Worm (Caenorhabditis elegans) whole organism, L4 larva: Measurements from ENCODE around the gene Y39A1A.24.

Source experiments
- F10B5.3 ChIP-seq: sonication (generic microtip); optimal IDR thresholded peaks from 2 replicates; lab custom pipeline; 2016; ENCODE audit warnings: mild to moderate bottlenecking, missing genetic modification characterization, missing compliant biosample characterization
- F26F4.8 ChIP-seq: fragments of 200-800 bp; sonication (Bioruptor generic); conservative IDR thresholded peaks from 2 replicates; pipeline ENCODE4 v1.3.6; 2022; ENCODE audit warnings: missing genetic modification characterization, missing compliant biosample characterization
- T26A8.4 ChIP-seq: fragments of 200-800 bp; sonication (Bioruptor generic); IDR thresholded peaks from 2 replicates; pipeline ENCODE4 v1.3.6; 2022; ENCODE audit warnings: missing genetic modification characterization, missing compliant biosample characterization
- aha-1 ChIP-seq: fragments of 150-350 bp; peaks from one replicate; lab custom pipeline; 2014; ENCODE audit warnings: missing biosample characterization, missing genetic modification characterization
- cey-2 ChIP-seq: sonication (generic microtip); optimal IDR thresholded peaks from 3 replicates; lab custom pipeline; 2017; ENCODE audit warnings: missing genetic modification characterization, mild to moderate bottlenecking, missing compliant biosample characterization, antibody characterized with exemption, borderline replicate concordance; ENCODE audit not compliant: insufficient read depth
- daf-12 ChIP-seq: fragments of 150-350 bp; optimal IDR thresholded peaks from 2 replicates; lab custom pipeline; 2014; ENCODE audit warnings: missing biosample characterization, missing genetic modification reagents, missing genetic modification characterization
- daf-16 ChIP-seq, 3 experiments: sonication (generic microtip); optimal IDR thresholded peaks; 2 replicates each; lab custom pipeline; 2016 to 2017; ENCODE audit warnings: missing genetic modification characterization in 3 of 3, missing genetic modification reagents in 3 of 3, mild to moderate bottlenecking in 2 of 3, missing compliant biosample characterization in 2 of 3, missing biosample characterization in 1 of 3, moderate library complexity in 1 of 3
- dmd-6 ChIP-seq: fragments of 200-800 bp; sonication (Bioruptor generic); IDR thresholded peaks from 2 replicates; pipeline ENCODE4 v1.3.6; 2022; ENCODE audit warnings: missing genetic modification reagents, missing genetic modification characterization, missing compliant biosample characterization
- dpl-1 ChIP-seq: fragments of 150-350 bp; optimal IDR thresholded peaks from 2 replicates; lab custom pipeline; 2014; ENCODE audit warnings: missing biosample characterization, missing genetic modification reagents, missing genetic modification characterization
- duxl-1 ChIP-seq: sonication (generic microtip); optimal IDR thresholded peaks from 2 replicates; lab custom pipeline; 2016; ENCODE audit warnings: mild to moderate bottlenecking, missing genetic modification characterization, moderate library complexity, missing compliant biosample characterization; ENCODE audit not compliant: poor library complexity
- dve-1 ChIP-seq: sonication (generic microtip); optimal IDR thresholded peaks from 2 replicates; lab custom pipeline; 2017; ENCODE audit warnings: antibody characterized with exemption, mild to moderate bottlenecking, missing genetic modification characterization, missing compliant biosample characterization; ENCODE audit not compliant: insufficient read depth
- hlh-30 ChIP-seq: sonication (generic microtip); optimal IDR thresholded peaks from 2 replicates; lab custom pipeline; 2017; ENCODE audit warnings: antibody characterized with exemption, mild to moderate bottlenecking, missing genetic modification characterization, missing compliant biosample characterization; ENCODE audit not compliant: insufficient read depth
- hmg-1.1 ChIP-seq: fragments of 200-800 bp; sonication (Bioruptor generic); IDR thresholded peaks from 2 replicates; pipeline ENCODE4 v1.3.6; 2022; ENCODE audit warnings: missing genetic modification reagents, missing genetic modification characterization, missing compliant biosample characterization
- lim-7 ChIP-seq: fragments of 200-800 bp; sonication (Bioruptor generic); IDR thresholded peaks from 2 replicates; pipeline ENCODE4 v1.3.6; 2022; ENCODE audit warnings: missing genetic modification characterization, missing compliant biosample characterization
- lin-1 ChIP-seq: fragments of 200-800 bp; sonication (Bioruptor generic); IDR thresholded peaks from 2 replicates; pipeline ENCODE4 v1.3.6; 2022; ENCODE audit warnings: missing genetic modification reagents, missing genetic modification characterization, missing compliant biosample characterization
- lin-38 ChIP-seq: fragments of 200-800 bp; sonication (Bioruptor generic); IDR thresholded peaks from 2 replicates; pipeline ENCODE4 v1.3.6; 2022; ENCODE audit warnings: missing genetic modification reagents, missing genetic modification characterization, missing compliant biosample characterization
- lsy-2 ChIP-seq, 2 experiments: fragments of 150-350 bp in 1 of 2; sonication (generic microtip) in 1 of 2; optimal IDR thresholded peaks; 2 replicates each; lab custom pipeline; 2014 to 2017; ENCODE audit warnings: missing biosample characterization in 2 of 2, missing genetic modification characterization in 2 of 2
- madf-5 ChIP-seq, 2 experiments: fragments of 200-800 bp; sonication (Bioruptor generic); IDR thresholded peaks; 2 replicates each; pipeline ENCODE4 v1.3.6; 2022; ENCODE audit warnings: missing compliant biosample characterization in 2 of 2, missing genetic modification characterization in 2 of 2
- mdt-29 ChIP-seq: fragments of 200-800 bp; sonication (Bioruptor generic); IDR thresholded peaks from 2 replicates; pipeline ENCODE4 v1.3.6; 2022; ENCODE audit warnings: missing genetic modification reagents, missing genetic modification characterization, missing compliant biosample characterization
- mep-1 ChIP-seq: fragments of 150-350 bp; sonication (generic microtip); optimal IDR thresholded peaks from 3 replicates; lab custom pipeline; 2014; ENCODE audit warnings: missing biosample characterization, missing genetic modification characterization
- mes-2 ChIP-seq: sonication (generic microtip); optimal IDR thresholded peaks from 2 replicates; lab custom pipeline; 2016; ENCODE audit warnings: missing genotype, mild to moderate bottlenecking, missing genetic modification characterization, missing compliant biosample characterization; ENCODE audit not compliant: poor library complexity, severe bottlenecking
- mxl-2 ChIP-seq: fragments of 200-800 bp; sonication (Bioruptor generic); conservative IDR thresholded peaks from 2 replicates; pipeline ENCODE4 v1.3.6; 2022; ENCODE audit warnings: missing genetic modification reagents, missing genetic modification characterization, missing compliant biosample characterization
- nhr-28 ChIP-seq: fragments of 150-350 bp; optimal IDR thresholded peaks from 2 replicates; lab custom pipeline; 2014; ENCODE audit warnings: missing biosample characterization, missing genetic modification characterization
- nhr-48 ChIP-seq: sonication (generic microtip); optimal IDR thresholded peaks from 2 replicates; lab custom pipeline; 2016; ENCODE audit warnings: mild to moderate bottlenecking, missing genetic modification characterization, missing compliant biosample characterization
- nhr-6 ChIP-seq: fragments of 150-350 bp; optimal IDR thresholded peaks from 2 replicates; lab custom pipeline; 2014; ENCODE audit warnings: missing biosample characterization, missing genetic modification characterization
- php-3 ChIP-seq: fragments of 200-800 bp; sonication (Bioruptor generic); IDR thresholded peaks from 2 replicates; pipeline ENCODE4 v1.3.6; 2022; ENCODE audit warnings: missing genetic modification reagents, missing genetic modification characterization, missing compliant biosample characterization
- saeg-2 ChIP-seq: fragments of 200-800 bp; sonication (Bioruptor generic); IDR thresholded peaks from 2 replicates; pipeline ENCODE4 v1.3.6; 2022; ENCODE audit warnings: missing genetic modification reagents, missing genetic modification characterization, missing compliant biosample characterization
- set-16 ChIP-seq: fragments of 200-800 bp; sonication (Bioruptor generic); IDR thresholded peaks from 2 replicates; pipeline ENCODE4 v1.3.6; 2022; ENCODE audit warnings: missing genetic modification reagents, missing genetic modification characterization, missing compliant biosample characterization
- skn-1 ChIP-seq: fragments of 150-350 bp; optimal IDR thresholded peaks from 2 replicates; lab custom pipeline; 2014; ENCODE audit warnings: missing biosample characterization, missing genetic modification characterization
- spr-3 ChIP-seq: fragments of 200-800 bp; sonication (Bioruptor generic); optimal IDR thresholded peaks from 2 replicates; lab custom pipeline; 2018; ENCODE audit warnings: mild to moderate bottlenecking, missing genetic modification characterization, missing compliant biosample characterization
- tag-97 ChIP-seq: fragments of 200-800 bp; sonication (Bioruptor generic); IDR thresholded peaks from 2 replicates; pipeline ENCODE4 v1.3.6; 2022; ENCODE audit warnings: missing genetic modification characterization, missing compliant biosample characterization
- unc-130 ChIP-seq: sonication (generic microtip); optimal IDR thresholded peaks from 2 replicates; lab custom pipeline; 2016; ENCODE audit warnings: missing genetic modification reagents, missing genetic modification characterization, missing compliant biosample characterization
- unc-39 ChIP-seq: sonication (generic microtip); optimal IDR thresholded peaks from 2 replicates; lab custom pipeline; 2017; ENCODE audit warnings: missing biosample characterization, missing genetic modification characterization
- unc-62 ChIP-seq, 3 experiments: fragments of 150-350 bp in 1 of 3; sonication (generic microtip); optimal IDR thresholded peaks in 2 of 3; peaks in 1 of 3; 1 replicate in 1 of 3; 2 replicates in 2 of 3; lab custom pipeline; 2014 to 2017; ENCODE audit warnings: missing biosample characterization in 3 of 3, missing genetic modification characterization in 3 of 3, missing genetic modification reagents in 3 of 3, missing genotype in 1 of 3
- zag-1 ChIP-seq: fragments of 150-350 bp; optimal IDR thresholded peaks from 2 replicates; lab custom pipeline; 2014; ENCODE audit warnings: missing biosample characterization, missing genetic modification characterization

Y39A1A.24 gene

ce11 chrIII:10637933-10638332, 25.5 kb downstream of the Y39A1A.24 start:
- no peak for TF ChIP-seq skn-1 (tag; lab: Kevin White, UChicago)
- TF ChIP-seq unc-62 (GFP tag; optimal IDR thresholded peaks at IDR 0.05 in 1 of 2; lab: Kevin White, UChicago), result peak in 1 of 2 experiments; percentile 92
- no peak for TF ChIP-seq unc-62 (tag; optimal IDR thresholded peaks at IDR 0.05; lab: Kevin White, UChicago)
- no peak for TF ChIP-seq unc-39 (tag; lab: Kevin White, UChicago)

ce11 chrIII:10638339-10639021, 26.0 kb downstream of the Y39A1A.24 start, which contains the start of gene Y39A1A.27:
Gene Y39A1A.27 (plus strand): TSS chrIII:10638971.
- TF ChIP-seq mxl-2 (no peak), aha-1 (tag; lab: Kevin White, UChicago) (peak; percentile 18)

- no peak for TF ChIP-seq php-3 (GFP tag; lab: Robert Waterston, UW)
- TF ChIP-seq lin-1 (GFP tag; lab: Robert Waterston, UW), result no peak
- TF ChIP-seq nhr-6 (tag; lab: Kevin White, UChicago), result peak; percentile 47
- TF ChIP-seq zag-1 (tag; lab: Kevin White, UChicago), result no peak
- TF ChIP-seq dpl-1 (GFP tag; lab: Kevin White, UChicago), result peak; percentile 89
- 0 out of 2 replicates have a peak, but pooled peaks have one; percentile 48 for TF ChIP-seq hmg-1.1 (GFP tag; lab: Robert Waterston, UW)
- TF ChIP-seq daf-12 (tag; lab: Kevin White, UChicago), result no peak
- peak; percentile 56 for TF ChIP-seq dve-1
- no peak for TF ChIP-seq lim-7
- peak; percentile 69 to 99 for TF ChIP-seq lsy-2 (tag; optimal IDR thresholded peaks at IDR 0.05; lab: Kevin White, UChicago)
- peak; percentile 12 for TF ChIP-seq hlh-30 (tag; lab: Kevin White, UChicago)
- no peak for TF ChIP-seq daf-16 (GFP tag; optimal IDR thresholded peaks at IDR 0.05; lab: Kevin White, UChicago)
- TF ChIP-seq daf-16 (tag; optimal IDR thresholded peaks at IDR 0.05; lab: Kevin White, UChicago), result peak; percentile 30
- TF ChIP-seq unc-130 (GFP tag; lab: Kevin White, UChicago), result peak; percentile 32
- TF ChIP-seq nhr-28 (tag; lab: Kevin White, UChicago), result peak; percentile 9
- TF ChIP-seq madf-5 (GFP tag; IDR thresholded peaks at IDR 0.05; lab: Robert Waterston, UW), result no peak
- no peak for TF ChIP-seq saeg-2 (GFP tag; lab: Robert Waterston, UW)
- peak; percentile 69 for TF ChIP-seq lin-38 (GFP tag; lab: Robert Waterston, UW)
- peak; percentile 68 for TF ChIP-seq mes-2
- TF ChIP-seq mdt-29 (GFP tag; lab: Robert Waterston, UW), result no peak
- peak; percentile 67 for TF ChIP-seq aha-1 (tag; lab: Kevin White, UChicago)
- no peak for TF ChIP-seq spr-3
- TF ChIP-seq F26F4.8 (GFP tag; lab: Robert Waterston, UW), result no peak
- no peak for TF ChIP-seq nhr-48 (tag; lab: Kevin White, UChicago)
- TF ChIP-seq cey-2 (tag; lab: Kevin White, UChicago), result no peak
- no peak for TF ChIP-seq set-16 (GFP tag; lab: Robert Waterston, UW)
- peak; percentile 26 for TF ChIP-seq mep-1 (tag; lab: Kevin White, UChicago)
- TF ChIP-seq duxl-1 (tag; lab: Kevin White, UChicago), result no peak
- TF ChIP-seq T26A8.4 (GFP tag; lab: Robert Waterston, UW), result no peak
These were observed 30.3 kb downstream of the Y39A1A.24 start, which contains the start of the genes dhs-11 and orc-1 for ce11 chrIII:10642781-10643180. Gene dhs-11 (minus strand): TSS chrIII:10642865. Gene orc-1 (plus strand): TSS chrIII:10643129.

ce11 chrIII:10646094-10646493, 33.7 kb downstream of the Y39A1A.24 start, which contains the start of gene orc-4:
Gene orc-4 (plus strand): TSS chrIII:10646170.
- TF ChIP-seq lin-38 (GFP tag; lab: Robert Waterston, UW), result peak; percentile 84
- TF ChIP-seq dmd-6 (GFP tag; lab: Robert Waterston, UW), result no peak
- no peak for TF ChIP-seq daf-16 (GFP tag; optimal IDR thresholded peaks at IDR 0.05; lab: Kevin White, UChicago)
- peak; percentile 16 for TF ChIP-seq daf-16 (tag; optimal IDR thresholded peaks at IDR 0.05; lab: Kevin White, UChicago)
- no peak for TF ChIP-seq F10B5.3 (tag; lab: Kevin White, UChicago)
- TF ChIP-seq lsy-2 (tag; optimal IDR thresholded peaks at IDR 0.05; lab: Kevin White, UChicago), result peak in 1 of 2 experiments; percentile 16
- no peak for TF ChIP-seq tag-97
- peak; percentile 37 for TF ChIP-seq mes-2
